Worm (Caenorhabditis elegans) whole organism, L2 larva: ENCODE results near the gene lron-10.

Source experiments
- aly-2 ChIP-seq: fragments of 150-350 bp; optimal IDR thresholded peaks from 2 replicates; lab custom pipeline; 2014; ENCODE audit warnings: missing biosample characterization, missing genetic modification characterization
- egl-27 ChIP-seq: sonication (generic microtip); optimal IDR thresholded peaks from 3 replicates; lab custom pipeline; 2017; ENCODE audit warnings: missing biosample characterization, missing genetic modification reagents, missing genetic modification characterization
- lin-11 ChIP-seq: fragments of 150-350 bp; sonication (generic microtip); optimal IDR thresholded peaks from 2 replicates; lab custom pipeline; 2014; ENCODE audit warnings: missing biosample characterization, missing genetic modification characterization, inconsistent platforms, mixed read lengths
- nhr-11 ChIP-seq: fragments of 150-350 bp; optimal IDR thresholded peaks from 2 replicates; lab custom pipeline; 2014; ENCODE audit warnings: missing biosample characterization, missing genetic modification characterization
- snpc-4 ChIP-seq: fragments of 150-350 bp; optimal IDR thresholded peaks from 2 replicates; lab custom pipeline; 2014; ENCODE audit warnings: missing biosample characterization, missing genetic modification characterization
- unc-55 ChIP-seq: fragments of 150-350 bp; sonication (generic microtip); optimal IDR thresholded peaks from 3 replicates; lab custom pipeline; 2014; ENCODE audit warnings: missing biosample characterization, missing genetic modification reagents, missing genetic modification characterization
- ztf-4 ChIP-seq: fragments of 150-350 bp; optimal IDR thresholded peaks from 2 replicates; lab custom pipeline; 2014; ENCODE audit warnings: missing biosample characterization, missing genetic modification characterization

- TF ChIP-seq aly-2 (tag; lab: Kevin White, UChicago), result no peak
- TF ChIP-seq lin-11 (tag; lab: Kevin White, UChicago), result no peak
- TF ChIP-seq unc-55 (GFP tag; lab: Kevin White, UChicago), result no peak
- no peak for TF ChIP-seq ztf-4 (tag; lab: Kevin White, UChicago)
- TF ChIP-seq snpc-4, result no peak
- TF ChIP-seq nhr-11 (tag; lab: Kevin White, UChicago), result no peak
- TF ChIP-seq egl-27 (tag; lab: Kevin White, UChicago), result no peak
Measured at ce11 chrIII:10569246-10569645, 51.9 kb downstream of the lron-10 start.
